Worm (Caenorhabditis elegans): ENCODE results near the gene clec-175.

clec-175 gene

ce11 chrIV:4422029-4422428 lies at the start of gene clec-175:
clec-175 (plus strand) TSS chrIV:4422329.
- TF ChIP-seq med-1 (GFP tag; optimal IDR thresholded peaks at IDR 0.05; ENCODE audit: insufficient read depth) (no peak), ref-1 (GFP tag; conservative IDR thresholded peaks at IDR 0.05) (no peak), cog-1 (tag; optimal IDR thresholded peaks at IDR 0.05) (no peak), T22C8.4 (GFP tag; IDR thresholded peaks at IDR 0.05) (no peak), flt-1 (GFP tag; IDR thresholded peaks at IDR 0.05) (no peak), ztf-29 (GFP tag; IDR thresholded peaks at IDR 0.05) (no peak), tab-1 (GFP tag; IDR thresholded peaks at IDR 0.05) (no peak), ztf-23 (GFP tag; IDR thresholded peaks at IDR 0.05) (no peak), klf-2 (GFP tag; conservative IDR thresholded peaks at IDR 0.05) (no peak)

ce11 chrIV:4386351-4386750 lies 35.8 kb upstream of the clec-175 start, which contains the start of gene tald-1:
tald-1 (plus strand) TSS chrIV:4386651.
- TF ChIP-seq tab-1 (GFP tag; IDR thresholded peaks at IDR 0.05) (no peak), T22C8.4 (GFP tag; IDR thresholded peaks at IDR 0.05) (0 out of 2 replicates have a peak, but pooled peaks have one; percentile 34)

DNA sequence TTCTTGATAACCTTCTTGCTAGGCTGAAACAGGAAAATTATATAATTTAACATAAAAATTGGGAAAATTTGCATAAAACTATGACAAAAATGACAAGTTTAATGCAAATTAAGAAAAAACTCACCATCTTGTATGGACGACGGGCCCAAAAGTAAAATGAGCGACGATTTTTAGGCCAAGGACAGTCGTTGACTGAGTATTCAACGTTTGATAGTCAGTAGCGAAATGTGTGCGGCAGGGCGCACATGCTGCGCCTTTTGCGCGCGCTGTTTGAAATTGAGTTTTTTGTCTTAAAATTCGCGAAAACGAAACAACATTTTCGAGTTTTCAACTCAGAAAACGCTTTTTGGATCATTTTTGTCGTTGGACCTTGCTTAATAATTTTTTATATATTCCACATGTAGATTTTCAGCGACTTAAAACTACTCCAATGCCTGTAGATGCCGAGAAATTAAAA lies 31.7 kb upstream of the clec-175 start, which contains the start of the genes rpl-7A and set-21:
rpl-7A (minus strand) TSS at position 153 of the 457 bp plus-strand sequence.
set-21 (plus strand) TSS at position 407 of the 457 bp plus-strand sequence.
- 0 out of 2 replicates have a peak, but pooled peaks have one; percentile 41 for TF ChIP-seq T22C8.4 (GFP tag; IDR thresholded peaks at IDR 0.05)
- TF ChIP-seq flt-1 (GFP tag; IDR thresholded peaks at IDR 0.05): peak; percentile 84
- peak; percentile 69; the same call in 1 of the 2 replicates for TF ChIP-seq klf-2 (GFP tag; conservative IDR thresholded peaks at IDR 0.05)
- TF ChIP-seq med-1 (GFP tag; optimal IDR thresholded peaks at IDR 0.05; ENCODE audit: insufficient read depth): no peak
- TF ChIP-seq ztf-23 (GFP tag; IDR thresholded peaks at IDR 0.05): peak; percentile 91
- peak; percentile 67 for TF ChIP-seq cog-1 (tag; optimal IDR thresholded peaks at IDR 0.05)
- no peak for TF ChIP-seq ztf-29 (GFP tag; IDR thresholded peaks at IDR 0.05)

ce11 chrIV:4393488-4393887 lies 28.6 kb upstream of the clec-175 start:
- TF ChIP-seq ref-1 (GFP tag; conservative IDR thresholded peaks at IDR 0.05) (no peak), med-1 (GFP tag; optimal IDR thresholded peaks at IDR 0.05; ENCODE audit: insufficient read depth) (no peak), cog-1 (tag; optimal IDR thresholded peaks at IDR 0.05) (no peak), ztf-29 (GFP tag; IDR thresholded peaks at IDR 0.05) (no peak), tab-1 (GFP tag; IDR thresholded peaks at IDR 0.05) (no peak), klf-2 (GFP tag; conservative IDR thresholded peaks at IDR 0.05) (no peak), flt-1 (GFP tag; IDR thresholded peaks at IDR 0.05) (no peak), T22C8.4 (GFP tag; IDR thresholded peaks at IDR 0.05) (no peak)

- TF ChIP-seq T22C8.4 (GFP tag; IDR thresholded peaks at IDR 0.05): no peak
- no peak for TF ChIP-seq tab-1 (GFP tag; IDR thresholded peaks at IDR 0.05)
- TF ChIP-seq ref-1 (GFP tag; conservative IDR thresholded peaks at IDR 0.05): no peak
- TF ChIP-seq klf-2 (GFP tag; conservative IDR thresholded peaks at IDR 0.05): no peak
- TF ChIP-seq med-1 (GFP tag; optimal IDR thresholded peaks at IDR 0.05; ENCODE audit: insufficient read depth): no peak
- TF ChIP-seq flt-1 (GFP tag; IDR thresholded peaks at IDR 0.05): no peak
- TF ChIP-seq ztf-29 (GFP tag; IDR thresholded peaks at IDR 0.05): no peak
- no peak for TF ChIP-seq cog-1 (tag; optimal IDR thresholded peaks at IDR 0.05)
- TF ChIP-seq ztf-23 (GFP tag; IDR thresholded peaks at IDR 0.05): no peak
These were observed 28.1 kb upstream of the clec-175 start, which contains the start of gene ell-1 for ce11 chrIV:4393942-4394460. ell-1 (plus strand) TSS chrIV:4394410.

DNA sequence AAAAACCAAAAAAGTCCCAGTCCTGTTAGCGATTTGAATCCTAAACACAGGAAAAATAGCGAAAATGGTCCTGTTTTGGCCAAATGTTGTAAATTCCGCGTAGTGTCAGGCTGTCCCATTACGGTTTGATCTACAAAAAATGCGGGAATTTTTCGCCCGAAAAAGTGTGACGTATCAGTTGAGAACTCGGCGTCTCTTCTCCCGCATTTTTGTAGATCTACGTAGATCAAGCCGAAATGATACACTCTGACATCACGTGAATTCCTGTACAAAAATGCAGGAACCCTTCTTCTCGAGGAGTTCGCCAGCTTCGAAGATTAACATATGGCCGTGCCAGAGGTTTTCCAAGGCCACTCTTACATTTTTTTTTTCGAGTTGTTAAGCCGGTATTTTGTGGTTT lies 26.6 kb upstream of the clec-175 start:
- TF ChIP-seq med-1 (GFP tag; optimal IDR thresholded peaks at IDR 0.05; ENCODE audit: insufficient read depth) (no peak), cog-1 (tag; optimal IDR thresholded peaks at IDR 0.05) (no peak), klf-2 (GFP tag; conservative IDR thresholded peaks at IDR 0.05) (no peak), flt-1 (GFP tag; IDR thresholded peaks at IDR 0.05) (no peak), ztf-23 (GFP tag; IDR thresholded peaks at IDR 0.05) (no peak), ztf-29 (GFP tag; IDR thresholded peaks at IDR 0.05) (no peak), ref-1 (GFP tag; conservative IDR thresholded peaks at IDR 0.05) (no peak), T22C8.4 (GFP tag; IDR thresholded peaks at IDR 0.05) (no peak), tab-1 (GFP tag; IDR thresholded peaks at IDR 0.05) (no peak)

DNA sequence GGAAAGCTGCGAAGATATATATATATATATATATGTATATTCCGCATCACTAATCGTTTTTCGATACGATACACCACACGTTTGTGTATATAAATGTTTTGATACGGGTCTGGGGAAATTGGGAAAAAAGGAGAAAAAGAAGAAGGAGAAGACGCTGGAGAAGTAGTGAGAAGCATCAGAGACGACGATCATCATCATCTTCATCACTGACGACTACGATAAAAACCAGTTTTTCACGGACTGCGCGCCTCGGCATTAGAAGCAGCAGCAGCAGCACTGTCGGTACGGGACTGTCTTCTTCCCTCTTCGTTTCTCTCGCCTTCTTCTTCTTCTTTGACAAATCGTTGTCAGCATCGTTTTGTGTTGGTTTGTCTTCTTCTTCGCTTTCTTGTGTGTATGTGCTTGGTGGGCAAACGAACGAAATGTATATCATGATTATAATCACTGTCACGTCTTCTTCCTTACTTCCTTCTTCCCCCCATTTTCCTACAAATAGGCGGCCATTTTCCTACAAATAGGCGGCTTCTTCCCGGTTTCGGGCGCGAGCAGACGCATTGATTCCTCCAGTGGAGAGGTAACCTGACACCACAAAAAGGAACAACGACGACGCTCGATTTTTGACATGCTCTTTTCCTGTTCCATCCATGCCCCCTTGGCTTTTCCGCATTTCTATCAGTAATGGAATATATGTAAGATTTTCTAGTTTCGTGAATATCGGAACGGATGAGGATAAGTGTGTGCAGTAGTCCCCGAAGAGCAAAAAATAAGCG lies 25.9 kb upstream of the clec-175 start:
- TF ChIP-seq tab-1 (GFP tag; IDR thresholded peaks at IDR 0.05) (no peak), med-1 (GFP tag; optimal IDR thresholded peaks at IDR 0.05; ENCODE audit: insufficient read depth) (no peak), ztf-29 (GFP tag; IDR thresholded peaks at IDR 0.05) (no peak), flt-1 (GFP tag; IDR thresholded peaks at IDR 0.05) (no peak), ref-1 (GFP tag; conservative IDR thresholded peaks at IDR 0.05) (no peak), T22C8.4 (GFP tag; IDR thresholded peaks at IDR 0.05) (no peak), ztf-23 (GFP tag; IDR thresholded peaks at IDR 0.05) (no peak), klf-2 (GFP tag; conservative IDR thresholded peaks at IDR 0.05) (no peak), cog-1 (tag; optimal IDR thresholded peaks at IDR 0.05) (no peak)

ce11 chrIV:4397111-4397510 lies 25.0 kb upstream of the clec-175 start:
- no peak for TF ChIP-seq flt-1 (GFP tag; IDR thresholded peaks at IDR 0.05)

- no peak for TF ChIP-seq ztf-23 (GFP tag; IDR thresholded peaks at IDR 0.05)
- no peak for TF ChIP-seq med-1 (GFP tag; optimal IDR thresholded peaks at IDR 0.05; ENCODE audit: insufficient read depth)
- no peak for TF ChIP-seq ztf-29 (GFP tag; IDR thresholded peaks at IDR 0.05)
- no peak for TF ChIP-seq tab-1 (GFP tag; IDR thresholded peaks at IDR 0.05)
- no peak for TF ChIP-seq flt-1 (GFP tag; IDR thresholded peaks at IDR 0.05)
- no peak for TF ChIP-seq cog-1 (tag; optimal IDR thresholded peaks at IDR 0.05)
- TF ChIP-seq T22C8.4 (GFP tag; IDR thresholded peaks at IDR 0.05): no peak
- TF ChIP-seq ref-1 (GFP tag; conservative IDR thresholded peaks at IDR 0.05): no peak
- no peak for TF ChIP-seq klf-2 (GFP tag; conservative IDR thresholded peaks at IDR 0.05)
These were observed 24.5 kb upstream of the clec-175 start for ce11 chrIV:4397586-4397985.
